Worm (Caenorhabditis elegans) whole organism, L2 larva: ENCODE data around the gene droe-8.

Source experiments
- ZK546.5 ChIP-seq: sonication (generic microtip); optimal IDR thresholded peaks from 2 replicates; lab custom pipeline; 2017; ENCODE audit warnings: missing biosample characterization, missing genetic modification characterization
- nhr-23 ChIP-seq: fragments of 150-350 bp; optimal IDR thresholded peaks from 2 replicates; lab custom pipeline; 2014; ENCODE audit warnings: missing biosample characterization, missing genetic modification reagents, missing genetic modification characterization
- nhr-237 ChIP-seq: fragments of 150-350 bp; optimal IDR thresholded peaks from 2 replicates; lab custom pipeline; 2014; ENCODE audit warnings: missing biosample characterization, missing genetic modification characterization
- ztf-11 ChIP-seq: sonication (generic microtip); optimal IDR thresholded peaks from 2 replicates; lab custom pipeline; 2017; ENCODE audit warnings: missing biosample characterization, missing genetic modification characterization

- TF ChIP-seq nhr-23 (tag; lab: Kevin White, UChicago) = no peak
- TF ChIP-seq nhr-237 (tag; lab: Kevin White, UChicago) = no peak
- no peak for TF ChIP-seq ztf-11 (tag; lab: Kevin White, UChicago)
- TF ChIP-seq ZK546.5 (tag; lab: Kevin White, UChicago) = no peak
Measured at ce11 chrV:8776270-8776669, 49.9 kb downstream of the droe-8 start, which contains the start of gene B0507.1.
